Worm (Caenorhabditis elegans): ENCODE data around the gene mrps-22.

DNA sequence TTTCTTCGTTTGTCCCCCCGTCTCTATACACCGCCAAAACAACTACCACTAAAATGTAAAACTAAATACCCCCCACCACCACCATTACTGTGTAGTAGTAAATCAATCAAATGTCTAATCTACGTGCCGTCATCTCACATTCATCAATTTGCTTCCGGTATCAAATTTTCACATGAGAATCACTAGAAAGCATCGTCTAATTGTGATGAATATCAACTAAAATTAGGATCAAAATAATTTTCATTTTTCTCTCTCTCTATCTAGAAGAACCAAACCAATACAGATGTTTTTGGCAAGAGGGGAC, 35.7 kb upstream of the mrps-22 start:
- TF ChIP-seq med-1 (GFP tag; optimal IDR thresholded peaks at IDR 0.05; ENCODE audit: insufficient read depth), result no peak
- TF ChIP-seq flt-1 (GFP tag; IDR thresholded peaks at IDR 0.05), result no peak
- TF ChIP-seq ref-1 (GFP tag; conservative IDR thresholded peaks at IDR 0.05), result no peak
- no peak for TF ChIP-seq ztf-23 (GFP tag; IDR thresholded peaks at IDR 0.05)
- TF ChIP-seq T22C8.4 (GFP tag; IDR thresholded peaks at IDR 0.05), result no peak
